Worm (Caenorhabditis elegans) whole organism, L2 larva: Measurements from ENCODE around the gene C02F5.12.

Experiments
- C34F6.9 ChIP-seq: fragments of 150-350 bp; optimal IDR thresholded peaks from 2 replicates; lab custom pipeline; 2014; ENCODE audit warnings: missing biosample characterization, missing genetic modification characterization
- F13H6.1 ChIP-seq: sonication (generic microtip); optimal IDR thresholded peaks from 2 replicates; lab custom pipeline; 2016; ENCODE audit warnings: missing genetic modification characterization, missing compliant biosample characterization
- R02D3.7 ChIP-seq: fragments of 150-350 bp; optimal IDR thresholded peaks from 2 replicates; lab custom pipeline; 2014; ENCODE audit warnings: missing biosample characterization, missing genetic modification characterization
- Y55F3AM.14 ChIP-seq: fragments of 200-800 bp; sonication (Bioruptor generic); optimal IDR thresholded peaks from 2 replicates; lab custom pipeline; 2018; ENCODE audit warnings: mild to moderate bottlenecking, missing genetic modification characterization, missing compliant biosample characterization
- ZK546.5 ChIP-seq: sonication (generic microtip); optimal IDR thresholded peaks from 2 replicates; lab custom pipeline; 2017; ENCODE audit warnings: missing biosample characterization, missing genetic modification characterization
- alr-1 ChIP-seq: fragments of 150-350 bp; optimal IDR thresholded peaks from 2 replicates; lab custom pipeline; 2014; ENCODE audit warnings: missing biosample characterization, missing genetic modification characterization
- aly-2 ChIP-seq: fragments of 150-350 bp; optimal IDR thresholded peaks from 2 replicates; lab custom pipeline; 2014; ENCODE audit warnings: missing biosample characterization, missing genetic modification characterization
- ama-1 ChIP-seq: fragments of 150-350 bp; optimal IDR thresholded peaks from 2 replicates; lab custom pipeline; 2018; ENCODE audit warnings: inconsistent platforms
- blmp-1 ChIP-seq: sonication (generic microtip); optimal IDR thresholded peaks from 2 replicates; lab custom pipeline; 2017; ENCODE audit warnings: missing genetic modification characterization, mild to moderate bottlenecking, missing compliant biosample characterization, antibody characterized with exemption, moderate library complexity; ENCODE audit not compliant: insufficient read depth
- ceh-16 ChIP-seq: fragments of 150-350 bp; optimal IDR thresholded peaks from 2 replicates; lab custom pipeline; 2014; ENCODE audit warnings: missing biosample characterization, missing genetic modification characterization
- ceh-82 ChIP-seq: fragments of 150-350 bp; optimal IDR thresholded peaks from 2 replicates; lab custom pipeline; 2014; ENCODE audit warnings: missing biosample characterization, missing genetic modification characterization
- dmd-4 ChIP-seq: sonication (generic microtip); optimal IDR thresholded peaks from 2 replicates; lab custom pipeline; 2017; ENCODE audit warnings: missing biosample characterization, missing genetic modification characterization
- egl-27 ChIP-seq: sonication (generic microtip); optimal IDR thresholded peaks from 3 replicates; lab custom pipeline; 2017; ENCODE audit warnings: missing biosample characterization, missing genetic modification reagents, missing genetic modification characterization
- elt-1 ChIP-seq: fragments of 150-350 bp; optimal IDR thresholded peaks from 2 replicates; lab custom pipeline; 2014; ENCODE audit warnings: missing biosample characterization, missing genetic modification characterization
- elt-3 ChIP-seq: sonication (generic microtip); optimal IDR thresholded peaks from 2 replicates; lab custom pipeline; 2017; ENCODE audit warnings: missing biosample characterization, missing genetic modification characterization
- fos-1 ChIP-seq: fragments of 150-350 bp; optimal IDR thresholded peaks from 2 replicates; lab custom pipeline; 2014; ENCODE audit warnings: missing biosample characterization, missing genetic modification characterization
- gmeb-1 ChIP-seq: fragments of 150-350 bp; optimal IDR thresholded peaks from 2 replicates; lab custom pipeline; 2014; ENCODE audit warnings: missing biosample characterization, missing genetic modification characterization
- lin-11 ChIP-seq: fragments of 150-350 bp; sonication (generic microtip); optimal IDR thresholded peaks from 2 replicates; lab custom pipeline; 2014; ENCODE audit warnings: missing biosample characterization, missing genetic modification characterization, inconsistent platforms, mixed read lengths
- lin-39 ChIP-seq: fragments of 150-350 bp; optimal IDR thresholded peaks from 2 replicates; lab custom pipeline; 2014; ENCODE audit warnings: missing biosample characterization, missing genetic modification reagents, missing genetic modification characterization
- lsy-2 ChIP-seq, 2 experiments: fragments of 150-350 bp in 1 of 2; sonication (generic microtip) in 1 of 2; optimal IDR thresholded peaks; 2 replicates each; lab custom pipeline; 2014 to 2017; ENCODE audit warnings: missing biosample characterization in 2 of 2, missing genetic modification characterization in 2 of 2
- mab-5 ChIP-seq: fragments of 150-350 bp; optimal IDR thresholded peaks from 2 replicates; lab custom pipeline; 2014; ENCODE audit warnings: missing biosample characterization, missing genetic modification characterization
- mbf-1 ChIP-seq: sonication (generic microtip); optimal IDR thresholded peaks from 2 replicates; lab custom pipeline; 2017; ENCODE audit warnings: missing biosample characterization, missing genetic modification characterization
- mdl-1 ChIP-seq, 2 experiments: fragments of 150-350 bp in 1 of 2; sonication (generic microtip) in 1 of 2; optimal IDR thresholded peaks; 2 replicates each; lab custom pipeline; 2017; ENCODE audit warnings: missing biosample characterization in 2 of 2, missing genetic modification characterization in 2 of 2
- nhr-10 ChIP-seq: sonication (generic microtip); optimal IDR thresholded peaks from 2 replicates; lab custom pipeline; 2017; ENCODE audit warnings: missing biosample characterization, missing genetic modification characterization
- nhr-129 ChIP-seq: fragments of 150-350 bp; optimal IDR thresholded peaks from 2 replicates; lab custom pipeline; 2014; ENCODE audit warnings: missing biosample characterization, missing genetic modification characterization
- nhr-21 ChIP-seq: fragments of 150-350 bp; optimal IDR thresholded peaks from 2 replicates; lab custom pipeline; 2014; ENCODE audit warnings: missing biosample characterization, missing genetic modification characterization
- nhr-23 ChIP-seq: fragments of 150-350 bp; optimal IDR thresholded peaks from 2 replicates; lab custom pipeline; 2014; ENCODE audit warnings: missing biosample characterization, missing genetic modification reagents, missing genetic modification characterization
- nhr-237 ChIP-seq: fragments of 150-350 bp; optimal IDR thresholded peaks from 2 replicates; lab custom pipeline; 2014; ENCODE audit warnings: missing biosample characterization, missing genetic modification characterization
- nhr-25 ChIP-seq: fragments of 150-350 bp; sonication (generic microtip); optimal IDR thresholded peaks from 3 replicates; lab custom pipeline; 2014; ENCODE audit warnings: missing biosample characterization, missing genetic modification characterization
- nhr-6 ChIP-seq: fragments of 150-350 bp; optimal IDR thresholded peaks from 2 replicates; lab custom pipeline; 2014; ENCODE audit warnings: missing biosample characterization, missing genetic modification characterization
- nhr-77 ChIP-seq: fragments of 150-350 bp; optimal IDR thresholded peaks from 2 replicates; lab custom pipeline; 2014; ENCODE audit warnings: missing biosample characterization, missing genetic modification characterization
- peb-1 ChIP-seq: fragments of 150-350 bp; optimal IDR thresholded peaks from 2 replicates; lab custom pipeline; 2014; ENCODE audit warnings: missing biosample characterization, missing genetic modification characterization
- sem-4 ChIP-seq: fragments of 150-350 bp; optimal IDR thresholded peaks from 2 replicates; lab custom pipeline; 2014; ENCODE audit warnings: missing biosample characterization, missing genetic modification reagents, missing genetic modification characterization
- sma-3 ChIP-seq: sonication (generic microtip); optimal IDR thresholded peaks from 2 replicates; lab custom pipeline; 2016; ENCODE audit warnings: missing genetic modification reagents, missing genetic modification characterization, missing compliant biosample characterization
- snpc-4 ChIP-seq: fragments of 150-350 bp; optimal IDR thresholded peaks from 2 replicates; lab custom pipeline; 2014; ENCODE audit warnings: missing biosample characterization, missing genetic modification characterization
- unc-55 ChIP-seq: fragments of 150-350 bp; sonication (generic microtip); optimal IDR thresholded peaks from 3 replicates; lab custom pipeline; 2014; ENCODE audit warnings: missing biosample characterization, missing genetic modification reagents, missing genetic modification characterization
- unc-62 ChIP-seq: fragments of 150-350 bp; optimal IDR thresholded peaks from 2 replicates; lab custom pipeline; 2014; ENCODE audit warnings: missing biosample characterization, missing genetic modification reagents, missing genetic modification characterization
- zag-1 ChIP-seq: fragments of 150-350 bp; optimal IDR thresholded peaks from 2 replicates; lab custom pipeline; 2014; ENCODE audit warnings: missing biosample characterization, missing genetic modification characterization
- ztf-1 ChIP-seq: fragments of 200-800 bp; sonication (Bioruptor generic); conservative IDR thresholded peaks from 2 replicates; pipeline ENCODE4 v1.3.6; 2022; ENCODE audit warnings: missing genetic modification characterization, missing compliant biosample characterization
- ztf-11 ChIP-seq: sonication (generic microtip); optimal IDR thresholded peaks from 2 replicates; lab custom pipeline; 2017; ENCODE audit warnings: missing biosample characterization, missing genetic modification characterization

The C02F5.12 gene

ce11 chrIII:8240948-8241347, 1.9 kb downstream of the C02F5.12 start:
- no peak for TF ChIP-seq unc-55 (GFP tag; lab: Kevin White, UChicago)
- TF ChIP-seq nhr-23: no peak
- TF ChIP-seq sma-3 (GFP tag; lab: Kevin White, UChicago): no peak
- TF ChIP-seq nhr-21 (tag; lab: Kevin White, UChicago): no peak
- no peak for TF ChIP-seq mab-5 (tag; lab: Kevin White, UChicago)
- TF ChIP-seq elt-1 (tag; lab: Kevin White, UChicago): no peak
- no peak for TF ChIP-seq nhr-129 (tag; lab: Kevin White, UChicago)

- TF ChIP-seq fos-1 (tag; lab: Kevin White, UChicago) (peak; percentile 93), lin-39 (tag; lab: Kevin White, UChicago) (no peak)
Observed at ce11 chrIII:8240247-8240646, 2.6 kb downstream of the C02F5.12 start.

- TF ChIP-seq ztf-11 (tag; lab: Kevin White, UChicago) (no peak), mdl-1 (tag; optimal IDR thresholded peaks at IDR 0.05; lab: Kevin White, UChicago) (no peak), fos-1 (tag; lab: Kevin White, UChicago) (peak; percentile 69), nhr-6 (no peak), elt-1 (tag; lab: Kevin White, UChicago) (no peak)
Observed at ce11 chrIII:8239325-8239724, 3.5 kb downstream of the C02F5.12 start, which contains the start of gene tsp-1. Gene tsp-1 (minus strand): TSS chrIII:8239423.

ce11 chrIII:8237827-8238226, 5.0 kb downstream of the C02F5.12 start, which contains the start of gene tsp-2:
Gene tsp-2 (minus strand): TSS chrIII:8237935.
- TF ChIP-seq elt-3 (no peak), fos-1 (tag; lab: Kevin White, UChicago) (peak; percentile 93), mdl-1 (tag; optimal IDR thresholded peaks at IDR 0.05; lab: Kevin White, UChicago) (no peak), elt-1 (tag; lab: Kevin White, UChicago) (no peak), nhr-21 (tag; lab: Kevin White, UChicago) (no peak), alr-1 (no peak), lin-39 (tag; lab: Kevin White, UChicago) (no peak), nhr-237 (tag; lab: Kevin White, UChicago) (no peak), sma-3 (GFP tag; lab: Kevin White, UChicago) (no peak), gmeb-1 (tag; lab: Kevin White, UChicago) (peak; percentile 3), lsy-2 (tag; optimal IDR thresholded peaks at IDR 0.05; lab: Kevin White, UChicago) (peak in 1 of 2 experiments; percentile 2)
- TF ChIP-seq, all 48 proteins: peak for 3

ce11 chrIII:8235880-8236279, 6.9 kb downstream of the C02F5.12 start, which contains the start of gene C02F5.5:
Gene C02F5.5 (plus strand): TSS chrIII:8236180.
- TF ChIP-seq R02D3.7 (tag; lab: Kevin White, UChicago) (no peak), blmp-1 (tag; lab: Kevin White, UChicago) (no peak), aly-2 (no peak), unc-62 (GFP tag; lab: Kevin White, UChicago) (no peak), nhr-6 (no peak), C34F6.9 (no peak), snpc-4 (no peak), ztf-1 (no peak), lsy-2 (tag; optimal IDR thresholded peaks at IDR 0.05; lab: Kevin White, UChicago) (no peak), elt-1 (tag; lab: Kevin White, UChicago) (no peak), nhr-23 (no peak), lin-11 (tag; lab: Kevin White, UChicago) (no peak), dmd-4 (tag; lab: Kevin White, UChicago) (no peak), ceh-16 (tag; lab: Kevin White, UChicago) (no peak), mbf-1 (tag; lab: Kevin White, UChicago) (no peak), mdl-1 (tag; optimal IDR thresholded peaks at IDR 0.05; lab: Kevin White, UChicago) (no peak), gmeb-1 (tag; lab: Kevin White, UChicago) (no peak)
- TF ChIP-seq, all 48 proteins: peak for 0

ce11 chrIII:8235358-8235757, 7.5 kb downstream of the C02F5.12 start, which contains the start of gene C02F5.14:
Gene C02F5.14 (minus strand): TSS chrIII:8235514.
- no peak for TF ChIP-seq Y55F3AM.14 (GFP tag; lab: Kevin White, UChicago)
- TF ChIP-seq elt-3: no peak
- TF ChIP-seq ceh-82 (tag; lab: Kevin White, UChicago): no peak
- TF ChIP-seq sem-4 (tag; lab: Kevin White, UChicago): no peak
- TF ChIP-seq lsy-2 (tag; optimal IDR thresholded peaks at IDR 0.05; lab: Kevin White, UChicago): no peak
- no peak for TF ChIP-seq snpc-4
- no peak for TF ChIP-seq peb-1 (tag; lab: Kevin White, UChicago)
- TF ChIP-seq alr-1: no peak
- no peak for TF ChIP-seq nhr-25 (tag; lab: Kevin White, UChicago)
- TF ChIP-seq egl-27 (tag; lab: Kevin White, UChicago): no peak
- TF ChIP-seq ZK546.5: no peak
- TF ChIP-seq nhr-77 (tag; lab: Kevin White, UChicago): no peak
- no peak for TF ChIP-seq ama-1 (lab: Kevin White, UChicago)
- no peak for TF ChIP-seq lin-39 (tag; lab: Kevin White, UChicago)
- TF ChIP-seq zag-1: no peak
- no peak for TF ChIP-seq F13H6.1
- no peak for TF ChIP-seq nhr-10 (tag; lab: Kevin White, UChicago)
- no peak for TF ChIP-seq mdl-1 (tag; optimal IDR thresholded peaks at IDR 0.05; lab: Kevin White, UChicago)
- TF ChIP-seq aly-2: no peak
- no peak for TF ChIP-seq nhr-129 (tag; lab: Kevin White, UChicago)
